Fruit fly (Drosophila melanogaster): ENCODE data around the gene nkd.
A peak's percentile ranks its signal among the peaks of the same experiment; 100 is the strongest.

Gene nkd

DNA sequence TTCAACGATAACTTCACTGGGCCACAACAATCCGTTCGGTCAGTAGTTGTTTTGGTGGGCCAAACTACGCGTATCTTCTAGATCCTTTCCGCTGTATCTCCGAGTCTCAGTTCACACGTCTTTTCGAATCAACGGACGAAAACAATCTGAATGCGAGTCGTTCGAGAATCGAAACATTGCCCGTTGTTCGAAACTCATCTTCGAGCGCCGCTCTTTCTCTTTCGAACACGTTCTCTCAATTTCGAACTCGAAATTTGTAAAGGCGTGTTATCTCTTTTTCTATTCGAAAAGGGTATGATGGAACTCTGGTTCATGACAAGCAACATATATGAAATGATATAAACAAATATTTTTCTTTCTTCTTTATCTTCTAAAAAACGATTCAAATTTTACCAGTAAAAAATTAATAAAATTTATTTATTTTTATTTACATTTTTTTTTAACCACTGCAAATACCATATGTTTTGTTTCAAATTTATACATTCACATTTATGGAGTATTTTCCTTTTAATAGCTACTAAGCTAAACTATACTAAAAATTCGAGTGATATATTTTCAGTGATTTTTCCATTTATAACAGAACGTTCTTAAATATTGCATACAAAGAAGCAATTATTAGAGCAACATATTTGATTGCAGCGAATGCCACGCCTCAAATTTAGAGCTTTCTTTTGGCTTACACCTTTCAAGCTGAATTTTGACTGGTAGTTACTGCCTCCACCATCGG, at the start of gene nkd (continued):
- TF ChIP-seq CG9727 (GFP tag; optimal IDR thresholded peaks at IDR 0.05) = peak; percentile 84
- TF ChIP-seq insv (GFP tag; optimal IDR thresholded peaks at IDR 0.05) = peak in 1 of 2 experiments; percentile 34
- TF ChIP-seq Jarid2 (GFP tag; optimal IDR thresholded peaks at IDR 0.05) = peak; percentile 99
- TF ChIP-seq CG10654 (GFP tag; optimal IDR thresholded peaks at IDR 0.05) = peak; percentile 72
- TF ChIP-seq HmgD (GFP tag; optimal IDR thresholded peaks at IDR 0.05) = peak; percentile 57
- peak; percentile 51 for TF ChIP-seq her (GFP tag; optimal IDR thresholded peaks at IDR 0.05)
- TF ChIP-seq cad (GFP tag; optimal IDR thresholded peaks at IDR 0.05) = no peak
- no peak for TF ChIP-seq CG15479 (GFP tag; optimal IDR thresholded peaks at IDR 0.05)
- TF ChIP-seq CG3407 (GFP tag; optimal IDR thresholded peaks at IDR 0.05) = peak; percentile 72
- peak; percentile 85 for TF ChIP-seq Fer1 (GFP tag; optimal IDR thresholded peaks at IDR 0.05)
- peak; percentile 80 for TF ChIP-seq ken (GFP tag; IDR thresholded peaks at IDR 0.05)
- TF ChIP-seq CG13424 (tag; optimal IDR thresholded peaks at IDR 0.05) = peak; percentile 92
- peak; percentile 89 for TF ChIP-seq NFAT (GFP tag; IDR thresholded peaks at IDR 0.05)
- TF ChIP-seq CG34422 (GFP tag; IDR thresholded peaks at IDR 0.05) = peak; percentile 86
- TF ChIP-seq Xrp1 (GFP tag; IDR thresholded peaks at IDR 0.05) = peak; percentile 98
- peak; percentile 41 for TF ChIP-seq NK7.1 (GFP tag; optimal IDR thresholded peaks at IDR 0.05)
- peak; percentile 49 for TF ChIP-seq repo (GFP tag; optimal IDR thresholded peaks at IDR 0.05)
- peak; percentile 96 for TF ChIP-seq row (GFP tag; IDR thresholded peaks at IDR 0.05)
- TF ChIP-seq yki (optimal IDR thresholded peaks at IDR 0.05) = no peak
- peak; percentile 65 for TF ChIP-seq CG18476 (GFP tag; optimal IDR thresholded peaks at IDR 0.05)
- peak; percentile 80 for TF ChIP-seq CG3847 (GFP tag; IDR thresholded peaks at IDR 0.05)
- TF ChIP-seq Drgx (GFP tag; IDR thresholded peaks at IDR 0.05) = peak; percentile 92
- no peak for TF ChIP-seq Lpt (GFP tag; optimal IDR thresholded peaks at IDR 0.05)
- no peak for TF ChIP-seq jing (GFP tag; optimal IDR thresholded peaks at IDR 0.05)
- TF ChIP-seq ato (GFP tag; IDR thresholded peaks at IDR 0.05; ENCODE audit: partially characterized antibody) = peak; percentile 49; the same call in 1 of the 2 replicates
- peak; percentile 25 for TF ChIP-seq CTCF (GFP tag; optimal IDR thresholded peaks at IDR 0.05)
- TF ChIP-seq chm (GFP tag; IDR thresholded peaks at IDR 0.05) = peak; percentile 95
- no peak for TF ChIP-seq vnd (GFP tag; IDR thresholded peaks at IDR 0.05; ENCODE audit: partially characterized antibody)
- peak; percentile 91 for TF ChIP-seq Dek (tag; optimal IDR thresholded peaks at IDR 0.05)
- TF ChIP-seq CG1603 (tag; optimal IDR thresholded peaks at IDR 0.05) = peak; percentile 32
- TF ChIP-seq CG17802 (tag; optimal IDR thresholded peaks at IDR 0.05) = peak; percentile 29
- TF ChIP-seq phol (tag; optimal IDR thresholded peaks at IDR 0.05) = peak; percentile 87
- peak; percentile 76 for TF ChIP-seq cato (GFP tag; optimal IDR thresholded peaks at IDR 0.05; ENCODE audit: borderline replicate concordance)
- no peak for TF ChIP-seq NC2α (GFP tag; optimal IDR thresholded peaks at IDR 0.05)
- peak; percentile 95 for TF ChIP-seq CG18262 (tag; optimal IDR thresholded peaks at IDR 0.05)
- peak; percentile 95 for TF ChIP-seq stc (GFP tag; IDR thresholded peaks at IDR 0.05)
- TF ChIP-seq CG16813 (GFP tag; IDR thresholded peaks at IDR 0.05; ENCODE audit: partially characterized antibody) = 0 out of 3 replicates have a peak, but pooled peaks have one; percentile 1
- TF ChIP-seq al (GFP tag; IDR thresholded peaks at IDR 0.05) = peak; percentile 78
- TF ChIP-seq fru (optimal IDR thresholded peaks at IDR 0.05) = no peak
- peak; percentile 70 for TF ChIP-seq ems (GFP tag; optimal IDR thresholded peaks at IDR 0.05)
- peak; percentile 65; the same call in 2 of the 3 replicates for TF ChIP-seq H15 (GFP tag; IDR thresholded peaks at IDR 0.05)
- peak; percentile 77 for TF ChIP-seq CG3065 (GFP tag; optimal IDR thresholded peaks at IDR 0.05)
- peak; percentile 92 for TF ChIP-seq Ada2b (GFP tag; IDR thresholded peaks at IDR 0.05)
- peak; percentile 40 for TF ChIP-seq BtbVII (GFP tag; optimal IDR thresholded peaks at IDR 0.05)
- TF ChIP-seq Atf3 (GFP tag; optimal IDR thresholded peaks at IDR 0.05) = peak; percentile 44
- no peak for TF ChIP-seq Dref (GFP tag; IDR thresholded peaks at IDR 0.05)
- no peak for TF ChIP-seq Dp (GFP tag; optimal IDR thresholded peaks at IDR 0.05)
- TF ChIP-seq hkb (optimal IDR thresholded peaks at IDR 0.05) = no peak
- TF ChIP-seq hkb (GFP tag; IDR thresholded peaks at IDR 0.05) = peak; percentile 94
- TF ChIP-seq nerfin-1 (tag; optimal IDR thresholded peaks at IDR 0.05) = peak; percentile 84
- TF ChIP-seq onecut (GFP tag; IDR thresholded peaks at IDR 0.05) = peak; percentile 90
- peak; percentile 52 for TF ChIP-seq CG1792 (GFP tag; optimal IDR thresholded peaks at IDR 0.05)
